Fruit fly (Drosophila melanogaster) ovary, adult (tissue): ENCODE measurements around the gene CG15369.

Experiments used
- CG17801 ChIP-seq: fragments of 200-800 bp; optimal IDR thresholded peaks from 2 replicates; lab custom pipeline; 2019; ENCODE audit warnings: missing biosample characterization, mild to moderate bottlenecking, missing genetic modification characterization, moderate library complexity; ENCODE audit not compliant: partially characterized antibody

The CG15369 gene

dm6 chrX:9255964-9256520 is 39.4 kb downstream of the CG15369 start, which contains the start of gene ric8a:
Gene ric8a, plus strand, starts transcription at chrX:9256168.
- peak; percentile 34 for TF ChIP-seq CG17801 (GFP tag; lab: Kevin White, UChicago)

dm6 chrX:9266082-9266481 is 49.4 kb downstream of the CG15369 start:
- peak; percentile 15 for TF ChIP-seq CG17801 (GFP tag; lab: Kevin White, UChicago)
